Fruit fly (Drosophila melanogaster): ENCODE measurements around the gene CG45089.

Gene CG45089

DNA sequence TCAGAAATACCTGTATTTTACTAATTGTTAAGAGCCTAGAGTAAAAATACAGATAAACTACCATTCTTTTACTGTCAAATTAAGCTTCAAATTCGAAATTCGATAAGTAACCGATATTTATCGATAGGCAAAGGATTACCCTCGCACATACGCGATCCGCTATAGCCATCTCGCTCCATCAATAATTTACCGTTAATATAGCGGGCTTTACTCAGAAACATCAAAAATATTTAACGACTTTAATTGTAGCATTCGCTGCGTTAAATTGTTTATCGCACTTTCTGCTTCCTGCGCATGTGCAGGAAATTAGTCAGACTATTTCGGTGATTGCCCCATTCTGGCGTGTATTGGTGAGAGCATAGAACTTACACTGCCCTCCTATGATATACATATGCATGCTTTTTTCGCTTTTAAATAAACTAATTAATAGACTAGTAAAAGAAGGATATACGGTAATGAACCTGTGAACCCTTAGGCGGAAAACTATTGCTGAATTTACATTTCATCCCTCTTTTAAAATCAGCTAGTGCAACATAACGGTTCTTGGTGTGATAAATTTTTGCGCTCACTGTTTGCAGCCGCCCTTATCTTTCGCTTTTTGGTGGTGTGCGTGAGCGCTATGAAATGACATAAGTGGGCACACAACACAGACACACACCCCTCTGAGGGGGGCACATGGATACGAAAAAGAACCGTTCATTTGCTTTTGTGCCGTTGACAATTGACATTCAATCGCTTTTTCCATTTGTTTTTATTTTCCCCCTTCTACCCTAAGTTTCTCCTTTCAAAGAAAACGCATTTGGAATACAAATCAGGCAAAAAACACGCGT lies 14.9 kb upstream of the CG45089 start, which contains the start of the genes dpr14 and spidey (continued):
- peak; percentile 87 for TF ChIP-seq nau (GFP tag; optimal IDR thresholded peaks at IDR 0.05)
- TF ChIP-seq fd102C (GFP tag; optimal IDR thresholded peaks at IDR 0.05): peak; percentile 37
- TF ChIP-seq yki (optimal IDR thresholded peaks at IDR 0.05): no peak
- TF ChIP-seq Neu2 (GFP tag; optimal IDR thresholded peaks at IDR 0.05; ENCODE audit: borderline replicate concordance): peak; percentile 13
- TF ChIP-seq Nf-YB (GFP tag; optimal IDR thresholded peaks at IDR 0.05): peak; percentile 74
- TF ChIP-seq dan (GFP tag; IDR thresholded peaks at IDR 0.05): peak; percentile 41; the same call in 1 of the 2 replicates
- peak; percentile 89 for TF ChIP-seq CG12219 (GFP tag; optimal IDR thresholded peaks at IDR 0.05)
- TF ChIP-seq CG9727 (GFP tag; optimal IDR thresholded peaks at IDR 0.05): peak; percentile 88
- peak; percentile 85 for TF ChIP-seq CG6683 (GFP tag; optimal IDR thresholded peaks at IDR 0.05)
- TF ChIP-seq CG30020 (tag; optimal IDR thresholded peaks at IDR 0.05): peak; percentile 56
- peak; percentile 93 for TF ChIP-seq Ptx1 (GFP tag; IDR thresholded peaks at IDR 0.05)
- TF ChIP-seq Lpt (GFP tag; optimal IDR thresholded peaks at IDR 0.05): no peak
- TF ChIP-seq emc (GFP tag; optimal IDR thresholded peaks at IDR 0.05): peak; percentile 64
- TF ChIP-seq bbx (GFP tag; IDR thresholded peaks at IDR 0.05; ENCODE audit: partially characterized antibody): no peak
- TF ChIP-seq Sin3A (optimal IDR thresholded peaks at IDR 0.05): no peak
- peak; percentile 87 for TF ChIP-seq CrebB (tag; optimal IDR thresholded peaks at IDR 0.05)
- TF ChIP-seq az2 (GFP tag; optimal IDR thresholded peaks at IDR 0.05): peak; percentile 86
- TF ChIP-seq bab2 (GFP tag; optimal IDR thresholded peaks at IDR 0.05): peak; percentile 82
- peak; percentile 88 for TF ChIP-seq al (GFP tag; IDR thresholded peaks at IDR 0.05)
- peak; percentile 88 for TF ChIP-seq CG13624 (GFP tag; optimal IDR thresholded peaks at IDR 0.05)
- TF ChIP-seq CG42726 (GFP tag; IDR thresholded peaks at IDR 0.05; ENCODE audit: partially characterized antibody): no peak
- peak; percentile 82 for TF ChIP-seq Vsx1 (GFP tag; optimal IDR thresholded peaks at IDR 0.05)
- TF ChIP-seq dmrt99B (tag; optimal IDR thresholded peaks at IDR 0.05): peak; percentile 94
- peak; percentile 86 for TF ChIP-seq Nf-YC (tag; optimal IDR thresholded peaks at IDR 0.05)
- peak; percentile 33 for TF ChIP-seq trh (GFP tag; optimal IDR thresholded peaks at IDR 0.05)
- peak; percentile 93 for TF ChIP-seq PHDP (tag; optimal IDR thresholded peaks at IDR 0.05)
- TF ChIP-seq peb (GFP tag; IDR thresholded peaks at IDR 0.05): peak; percentile 78
- TF ChIP-seq lola (GFP tag; optimal IDR thresholded peaks at IDR 0.05): peak in 1 of 3 experiments; percentile 76
- peak; percentile 50 for TF ChIP-seq BEAF-32 (GFP tag; optimal IDR thresholded peaks at IDR 0.05)
- peak; percentile 91 for TF ChIP-seq Sox102F (GFP tag; optimal IDR thresholded peaks at IDR 0.05)
- TF ChIP-seq corto (GFP tag; optimal IDR thresholded peaks at IDR 0.05): no peak
- TF ChIP-seq CG9609 (GFP tag; optimal IDR thresholded peaks at IDR 0.05): peak; percentile 84
- TF ChIP-seq CG10462 (GFP tag; optimal IDR thresholded peaks at IDR 0.05): peak; percentile 62
- TF ChIP-seq mirr (GFP tag; optimal IDR thresholded peaks at IDR 0.05): peak; percentile 88
- peak; percentile 31 for TF ChIP-seq CG10565 (GFP tag; optimal IDR thresholded peaks at IDR 0.05)
- TF ChIP-seq cad (GFP tag; optimal IDR thresholded peaks at IDR 0.05): no peak
- TF ChIP-seq Fer2 (tag; optimal IDR thresholded peaks at IDR 0.05): peak; percentile 86
- TF ChIP-seq CG12155 (GFP tag; optimal IDR thresholded peaks at IDR 0.05): peak; percentile 84
- TF ChIP-seq Stat92E (GFP tag; optimal IDR thresholded peaks at IDR 0.05): no peak
- peak; percentile 94 for TF ChIP-seq CG7839 (tag; optimal IDR thresholded peaks at IDR 0.05)
- TF ChIP-seq pzg (GFP tag; optimal IDR thresholded peaks at IDR 0.05): peak; percentile 29
- TF ChIP-seq CG11085 (GFP tag; IDR thresholded peaks at IDR 0.05): peak; percentile 85
- peak; percentile 80; the same call in 1 of the 2 replicates for TF ChIP-seq MBD-R2 (GFP tag; IDR thresholded peaks at IDR 0.05)
- TF ChIP-seq unc-4 (GFP tag; IDR thresholded peaks at IDR 0.05; ENCODE audit: partially characterized antibody): peak; percentile 42
- TF ChIP-seq Eip74EF (GFP tag; optimal IDR thresholded peaks at IDR 0.05): peak in 1 of 2 experiments; percentile 84
- peak; percentile 79 for TF ChIP-seq CG6254 (GFP tag; optimal IDR thresholded peaks at IDR 0.05)
- TF ChIP-seq HLH3B (GFP tag; IDR thresholded peaks at IDR 0.05): peak; percentile 89
- peak; percentile 98 for TF ChIP-seq Med (GFP tag)

Data from whole organism, embryonic.